Worm (Caenorhabditis elegans): Measurements from ENCODE around the gene nex-3.

DNA sequence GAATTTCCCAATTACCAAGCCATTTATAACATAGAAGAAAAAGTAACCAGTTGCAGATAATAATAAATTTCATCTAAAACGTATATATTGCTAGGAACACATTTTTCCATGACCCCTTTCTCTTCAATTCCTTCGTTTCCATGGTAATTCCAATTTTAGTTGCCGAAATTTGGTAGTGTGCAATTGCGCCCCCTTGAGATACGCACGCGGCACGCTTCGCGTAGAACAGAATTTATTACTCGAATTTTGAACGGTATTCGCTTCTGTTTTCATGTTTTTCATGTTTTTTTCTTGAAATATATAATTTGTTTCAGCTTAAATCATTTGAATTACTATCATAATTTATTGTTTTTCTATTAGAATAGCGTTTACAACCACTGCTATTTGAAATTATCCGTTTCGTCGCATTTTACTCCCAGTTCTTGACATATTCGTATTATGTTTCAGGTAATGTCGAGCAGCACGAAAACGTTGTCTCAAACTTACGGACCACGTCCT is 37.5 kb upstream of the nex-3 start, which contains the start of the genes R07E5.17 and snfc-5:
- no peak for TF ChIP-seq ztf-11 (tag; optimal IDR thresholded peaks at IDR 0.05)
- TF ChIP-seq nhr-11 (tag; optimal IDR thresholded peaks at IDR 0.05): no peak
- no peak for TF ChIP-seq ceh-82 (tag; optimal IDR thresholded peaks at IDR 0.05)
- no peak for TF ChIP-seq nhr-237 (tag; optimal IDR thresholded peaks at IDR 0.05)
- TF ChIP-seq zag-1 (tag; optimal IDR thresholded peaks at IDR 0.05): no peak
- TF ChIP-seq lin-39 (tag; optimal IDR thresholded peaks at IDR 0.05): no peak
- TF ChIP-seq nhr-12 (tag; optimal IDR thresholded peaks at IDR 0.05): no peak
- no peak for TF ChIP-seq lin-13 (GFP tag; optimal IDR thresholded peaks at IDR 0.05)
- peak; percentile 13 for TF ChIP-seq nhr-25 (tag; optimal IDR thresholded peaks at IDR 0.05)
- no peak for TF ChIP-seq lsy-2 (tag; optimal IDR thresholded peaks at IDR 0.05)
- no peak for TF ChIP-seq nhr-21 (tag; optimal IDR thresholded peaks at IDR 0.05)
- no peak for TF ChIP-seq unc-62 (GFP tag; optimal IDR thresholded peaks at IDR 0.05)

Data from whole organism, L2 larva.